Worm (Caenorhabditis elegans): ENCODE measurements around the gene nhx-3.

DNA sequence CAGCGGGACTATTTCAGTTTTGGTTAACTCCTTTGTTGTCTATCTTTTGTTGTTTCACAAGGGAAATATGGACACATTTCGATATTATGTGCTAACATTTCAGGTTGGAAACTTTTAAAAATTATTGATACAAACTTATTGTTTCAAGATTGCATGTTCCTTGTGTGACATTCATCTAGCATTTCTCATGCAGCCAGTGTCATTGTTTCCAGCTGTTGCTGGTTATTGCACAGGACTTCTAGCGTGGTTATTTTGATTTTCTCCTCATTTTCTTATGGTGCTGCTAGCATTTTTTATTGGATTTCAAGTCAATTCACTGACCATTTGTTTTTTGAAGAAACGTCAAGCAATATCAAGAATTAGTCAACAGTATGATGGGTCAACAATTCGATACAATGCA, 10.6 kb upstream of the nhx-3 start:
- TF ChIP-seq nhr-237 (tag; optimal IDR thresholded peaks at IDR 0.05) (no peak), unc-39 (tag; optimal IDR thresholded peaks at IDR 0.05) (no peak), ZK546.5 (tag; optimal IDR thresholded peaks at IDR 0.05) (no peak)

Data from whole organism, L2 larva.